Worm (Caenorhabditis elegans): ENCODE measurements around the gene Y57G11B.8.

ce11 chrIV:14559267-14559666 lies 19.2 kb downstream of the Y57G11B.8 start:
- TF ChIP-seq lin-13 (GFP tag; optimal IDR thresholded peaks at IDR 0.05), result no peak
- TF ChIP-seq mab-5 (tag; optimal IDR thresholded peaks at IDR 0.05), result no peak
- no peak for TF ChIP-seq nhr-237 (tag; optimal IDR thresholded peaks at IDR 0.05)
- no peak for TF ChIP-seq egl-27 (tag; optimal IDR thresholded peaks at IDR 0.05)
- no peak for TF ChIP-seq nhr-11 (tag; optimal IDR thresholded peaks at IDR 0.05)
- TF ChIP-seq zag-1 (tag; optimal IDR thresholded peaks at IDR 0.05), result no peak
- TF ChIP-seq elt-3 (tag; optimal IDR thresholded peaks at IDR 0.05), result no peak
- no peak for TF ChIP-seq unc-62 (GFP tag; optimal IDR thresholded peaks at IDR 0.05)
- TF ChIP-seq nhr-23 (tag; optimal IDR thresholded peaks at IDR 0.05), result no peak
- TF ChIP-seq blmp-1 (tag; optimal IDR thresholded peaks at IDR 0.05; ENCODE audit: insufficient read depth), result no peak
- TF ChIP-seq nhr-25 (tag; optimal IDR thresholded peaks at IDR 0.05), result no peak
- no peak for TF ChIP-seq R02D3.7 (tag; optimal IDR thresholded peaks at IDR 0.05)
- no peak for TF ChIP-seq mdl-1 (tag; optimal IDR thresholded peaks at IDR 0.05)
- no peak for TF ChIP-seq ztf-11 (tag; optimal IDR thresholded peaks at IDR 0.05)

Measured in whole organism, L2 larva.